Worm (Caenorhabditis elegans) whole organism, early embryonic: ENCODE data around the gene C04B4.1.

Experiments used
- aly-1 ChIP-seq: sonication (generic microtip); optimal IDR thresholded peaks from 2 replicates; lab custom pipeline; 2016; ENCODE audit warnings: missing genetic modification characterization, missing compliant biosample characterization
- ama-1 ChIP-seq: fragments of 150-350 bp; optimal IDR thresholded peaks from 2 replicates; lab custom pipeline; 2014
- flt-1 ChIP-seq: fragments of 200-800 bp; sonication (Bioruptor generic); IDR thresholded peaks from 2 replicates; pipeline ENCODE4 v1.3.6; 2022; ENCODE audit warnings: missing genetic modification characterization, missing compliant biosample characterization
- hmbx-1 ChIP-seq: sonication (generic microtip); optimal IDR thresholded peaks from 2 replicates; lab custom pipeline; 2016; ENCODE audit warnings: mild to moderate bottlenecking, missing genetic modification characterization, missing compliant biosample characterization

DNA sequence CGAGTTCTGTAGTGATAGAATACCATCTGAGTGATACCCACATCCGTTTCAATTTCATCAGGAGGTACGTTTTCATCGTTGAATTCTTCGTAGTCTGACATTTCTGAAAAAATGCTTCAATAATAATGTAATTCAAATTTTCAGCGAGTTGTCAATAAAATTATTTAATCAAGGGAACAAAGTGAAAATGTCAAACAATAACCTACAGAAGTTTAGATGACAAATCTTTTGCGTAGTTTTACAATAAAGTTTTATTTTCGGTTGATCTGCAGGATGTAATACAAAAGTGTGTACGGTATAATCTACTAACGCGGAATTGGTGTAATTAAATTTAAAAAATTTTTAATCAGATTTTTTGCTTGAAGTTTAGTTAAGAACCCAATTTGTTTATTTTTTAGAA is 7.7 kb downstream of the C04B4.1 start, which contains the start of gene C04B4.5:
- TF ChIP-seq flt-1 (GFP tag; lab: Robert Waterston, UW) (no peak), hmbx-1 (tag; lab: Kevin White, UChicago) (no peak), ama-1 (lab: Kevin White, UChicago) (no peak), aly-1 (no peak)
